Fruit fly (Drosophila melanogaster) S2 (cell line): ENCODE data around the gene CG1951.

ENCODE experiments used
- CG8478 ChIP-seq: fragments of >200 bp; optimal IDR thresholded peaks from 2 replicates; lab custom pipeline; 2018
- CTCF ChIP-seq, 2 experiments: fragments of >200 bp; optimal IDR thresholded peaks; 2 replicates each; lab custom pipeline; 2018

CG1951 gene

DNA sequence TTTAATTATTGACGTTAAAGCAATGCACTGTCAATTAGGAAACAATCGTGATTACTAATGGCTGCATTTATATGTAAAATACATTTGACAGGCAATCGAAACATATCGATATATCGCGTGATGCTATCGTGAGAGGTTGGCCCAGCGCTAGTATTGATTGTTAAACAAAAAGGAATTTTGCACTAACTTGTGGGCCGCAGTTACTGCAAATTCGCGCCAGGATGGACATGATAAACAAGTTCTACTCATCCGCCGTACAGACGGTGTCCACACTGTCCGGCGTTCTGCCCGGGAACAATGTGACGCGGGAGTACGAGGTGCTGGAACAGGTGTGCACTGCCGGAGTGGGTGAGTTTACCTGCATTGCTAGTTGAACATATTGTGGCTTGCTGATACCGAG, at the start of gene CG1951, which contains the start of gene eIF4E6:
TSS of gene CG1951 (plus strand) at position 115 of the 400 bp plus-strand sequence.
TSS of gene eIF4E6 (minus strand) at position 53 of the 400 bp plus-strand sequence.
- TF ChIP-seq CTCF (optimal IDR thresholded peaks at IDR 0.05; lab: Kevin White, UChicago) (peak in 1 of 2 experiments; percentile 39), CG8478 (lab: Kevin White, UChicago) (no peak)

DNA sequence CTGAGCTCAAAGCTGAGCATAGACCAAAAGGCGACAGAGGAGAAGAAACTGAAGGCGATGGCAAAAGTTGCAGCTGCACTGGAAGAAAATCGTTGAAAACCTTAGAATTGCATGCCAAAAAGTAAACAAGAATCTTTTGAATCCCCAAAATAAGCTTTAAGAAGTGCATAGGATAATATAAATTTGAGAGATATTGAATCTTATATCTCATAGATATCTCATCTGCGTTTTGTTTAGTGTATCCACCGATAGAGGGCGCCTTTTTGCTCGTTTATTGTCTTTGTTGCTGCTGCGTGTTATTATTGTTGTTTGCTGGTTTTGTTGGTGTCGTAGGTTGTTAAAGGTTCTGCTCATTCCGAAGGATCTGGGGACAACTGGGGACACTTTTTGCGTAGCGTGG, 41.1 kb upstream of the CG1951 start:
- TF ChIP-seq CTCF (optimal IDR thresholded peaks at IDR 0.05; lab: Kevin White, UChicago) (peak; percentile 56 to 59), CG8478 (lab: Kevin White, UChicago) (no peak)

DNA sequence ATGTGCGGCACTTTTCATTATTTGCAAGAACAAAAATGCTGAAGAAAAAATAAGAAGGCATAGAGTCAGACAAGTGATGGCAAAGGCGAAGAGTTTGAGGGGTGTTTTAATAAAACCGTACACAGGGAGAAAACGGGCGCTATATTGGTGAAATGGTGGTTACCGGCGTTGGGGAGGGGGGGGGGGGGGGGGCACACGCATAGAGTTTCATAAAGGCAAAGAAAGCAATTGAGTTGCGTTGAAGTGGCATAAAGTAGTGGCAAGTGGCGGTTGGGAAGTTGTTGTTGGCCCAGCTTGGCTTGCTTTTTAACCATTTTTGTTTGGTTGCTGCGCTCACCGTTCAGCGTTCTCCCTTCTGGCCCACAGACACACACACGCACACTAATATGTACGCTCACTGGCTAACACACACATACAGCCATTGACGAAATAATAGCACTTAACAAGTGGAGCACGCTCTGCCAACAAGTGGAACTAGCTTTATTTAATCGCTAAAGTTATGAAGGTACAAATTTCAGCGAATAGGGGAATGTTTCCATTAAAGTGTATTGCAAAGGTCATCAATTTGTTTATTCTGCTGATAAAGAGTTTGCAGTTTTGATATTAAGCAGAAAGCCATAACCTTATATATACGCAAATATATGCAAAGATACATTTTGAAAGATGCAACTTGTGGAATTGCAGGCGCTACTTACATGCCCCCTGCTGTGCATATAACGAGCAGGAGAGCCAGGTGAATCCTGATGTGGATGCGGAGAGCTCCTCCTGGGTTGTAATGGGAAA, 39.2 kb upstream of the CG1951 start:
- TF ChIP-seq CTCF (optimal IDR thresholded peaks at IDR 0.05; lab: Kevin White, UChicago) (no peak), CG8478 (lab: Kevin White, UChicago) (no peak)

DNA sequence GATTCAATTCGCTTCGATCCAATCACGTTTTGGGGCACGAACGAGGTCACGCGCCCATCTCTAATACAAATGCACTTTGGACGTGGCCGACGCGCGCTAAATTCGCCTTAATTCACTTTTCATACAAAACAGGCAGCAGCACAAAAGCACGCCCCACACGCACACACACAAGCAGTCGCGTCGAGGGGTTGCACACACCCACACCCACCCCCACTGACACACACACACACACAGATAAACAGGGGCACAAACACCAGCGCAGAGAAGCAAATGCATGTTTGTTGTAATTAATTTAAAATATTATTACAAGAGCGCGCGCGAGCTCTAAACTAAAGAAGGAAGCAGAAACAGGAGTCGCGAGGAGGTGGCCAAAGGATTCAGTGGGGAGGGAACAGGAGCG, 37.6 kb upstream of the CG1951 start:
- TF ChIP-seq CTCF (optimal IDR thresholded peaks at IDR 0.05; lab: Kevin White, UChicago): no peak
- TF ChIP-seq CG8478 (lab: Kevin White, UChicago): no peak

DNA sequence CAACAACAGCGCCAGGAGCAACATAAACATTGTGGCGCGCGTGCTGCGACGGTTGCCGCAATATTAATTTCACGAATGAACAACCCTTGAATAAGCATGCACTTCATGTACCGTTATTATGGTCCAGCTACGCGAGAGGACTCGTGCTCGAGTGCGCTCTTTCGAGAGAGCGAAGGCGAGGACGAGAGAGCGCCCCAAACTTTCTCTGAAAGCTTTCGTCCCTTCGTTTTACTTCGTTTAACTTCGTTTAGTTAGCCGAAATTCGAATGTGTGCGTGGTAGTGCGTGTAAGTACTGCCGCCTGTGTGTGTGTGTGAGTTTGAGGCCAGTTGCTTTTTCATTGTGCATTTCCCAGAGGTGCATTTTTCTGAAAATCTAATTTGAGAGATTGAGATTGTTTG, 36.3 kb upstream of the CG1951 start:
- TF ChIP-seq CTCF (optimal IDR thresholded peaks at IDR 0.05; lab: Kevin White, UChicago): no peak
- no peak for TF ChIP-seq CG8478 (lab: Kevin White, UChicago)

DNA sequence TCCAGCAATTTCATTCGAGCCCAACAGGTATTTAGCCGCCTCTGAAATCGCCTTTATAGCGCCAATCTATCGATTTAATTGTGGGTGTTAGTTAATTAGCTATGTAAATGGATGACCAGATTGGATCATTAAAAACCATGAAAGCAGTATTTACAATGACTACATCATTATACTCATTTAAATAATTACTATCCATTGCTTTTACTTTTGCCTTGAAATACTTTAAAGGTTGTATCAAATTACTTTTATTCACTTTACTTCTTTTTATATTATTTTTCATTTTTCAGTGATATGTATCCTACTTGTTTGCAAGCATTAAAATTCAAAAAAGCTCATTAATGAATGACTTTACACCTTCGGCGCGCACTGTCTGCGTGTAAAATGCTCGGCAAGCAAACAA, 28.0 kb upstream of the CG1951 start:
- TF ChIP-seq CG8478 (lab: Kevin White, UChicago): no peak

DNA sequence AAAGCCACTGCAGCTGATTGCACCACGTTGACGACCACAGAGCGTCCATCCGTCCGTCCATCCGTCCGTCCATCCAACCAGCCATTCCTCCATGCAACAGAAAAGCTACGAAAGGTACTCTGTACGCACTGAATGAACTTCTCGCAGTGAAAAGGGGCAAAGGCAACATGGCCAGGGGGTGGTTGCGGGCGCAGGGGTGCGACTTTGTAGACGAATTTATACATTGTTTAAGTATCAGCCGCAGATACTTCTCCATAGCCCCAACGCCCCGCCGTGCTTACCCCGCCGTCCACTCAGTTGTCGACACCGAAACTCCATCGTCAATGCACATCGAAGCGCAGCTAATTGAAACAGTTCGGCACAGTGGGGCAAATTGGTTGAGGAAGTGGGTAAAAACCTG, 27.0 kb upstream of the CG1951 start:
- TF ChIP-seq CG8478 (lab: Kevin White, UChicago) (no peak), CTCF (optimal IDR thresholded peaks at IDR 0.05; lab: Kevin White, UChicago) (no peak)

DNA sequence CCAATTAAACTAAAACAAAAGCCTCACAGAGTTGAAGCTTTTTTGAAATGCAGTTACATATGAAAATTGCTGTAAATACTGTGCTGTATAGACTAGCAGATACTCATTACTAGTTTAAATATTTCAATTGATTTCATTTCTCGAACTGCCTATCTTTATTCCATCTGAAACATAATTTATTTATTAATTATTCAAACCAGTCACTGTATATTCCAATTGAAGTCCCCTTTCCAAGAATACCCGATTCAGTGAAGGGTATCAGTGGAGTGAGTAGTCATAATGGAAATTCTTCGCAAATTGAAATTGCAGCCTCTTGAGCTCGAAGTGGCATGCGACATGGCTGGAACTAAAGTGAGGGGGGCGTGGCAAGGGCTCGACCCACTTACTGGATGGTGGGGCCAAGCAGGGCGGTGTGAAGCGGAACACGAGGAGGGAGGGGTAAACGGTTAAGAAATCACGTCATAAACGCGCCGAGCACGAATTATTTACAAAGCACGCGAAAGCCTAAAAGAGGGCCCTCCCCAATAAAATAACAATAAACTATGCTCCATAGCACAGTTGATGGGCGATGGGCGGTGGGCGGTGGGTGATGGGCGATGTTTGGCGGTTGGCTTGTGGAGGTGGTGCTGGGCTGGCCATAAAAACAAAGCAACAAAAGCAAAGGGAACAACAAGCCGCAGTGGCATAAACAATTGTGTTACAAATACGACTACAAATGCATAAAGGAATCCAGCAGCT, 22.0 kb upstream of the CG1951 start:
- TF ChIP-seq CTCF (optimal IDR thresholded peaks at IDR 0.05; lab: Kevin White, UChicago) (no peak), CG8478 (lab: Kevin White, UChicago) (no peak)

DNA sequence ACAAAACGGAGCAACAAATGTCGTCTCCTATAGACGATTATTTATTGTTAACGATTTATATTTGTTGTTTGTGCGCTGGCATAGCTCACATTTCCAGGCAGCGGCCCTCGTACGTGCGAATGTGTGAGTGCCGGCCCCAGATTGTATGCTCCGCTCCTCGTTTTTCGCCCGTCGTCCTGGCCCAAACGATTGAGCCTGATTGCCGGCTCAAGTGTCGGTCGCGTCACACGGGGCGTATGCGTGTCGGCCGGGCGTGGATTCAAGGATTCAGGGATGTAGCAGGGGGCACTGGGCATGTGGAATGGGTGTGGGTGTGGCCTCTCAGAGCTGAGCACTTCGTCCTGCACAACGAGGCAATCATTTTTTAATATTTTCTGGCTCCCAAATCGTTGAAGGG, 21.4 kb upstream of the CG1951 start:
- no peak for TF ChIP-seq CG8478 (lab: Kevin White, UChicago)
- TF ChIP-seq CTCF (optimal IDR thresholded peaks at IDR 0.05; lab: Kevin White, UChicago): no peak

DNA sequence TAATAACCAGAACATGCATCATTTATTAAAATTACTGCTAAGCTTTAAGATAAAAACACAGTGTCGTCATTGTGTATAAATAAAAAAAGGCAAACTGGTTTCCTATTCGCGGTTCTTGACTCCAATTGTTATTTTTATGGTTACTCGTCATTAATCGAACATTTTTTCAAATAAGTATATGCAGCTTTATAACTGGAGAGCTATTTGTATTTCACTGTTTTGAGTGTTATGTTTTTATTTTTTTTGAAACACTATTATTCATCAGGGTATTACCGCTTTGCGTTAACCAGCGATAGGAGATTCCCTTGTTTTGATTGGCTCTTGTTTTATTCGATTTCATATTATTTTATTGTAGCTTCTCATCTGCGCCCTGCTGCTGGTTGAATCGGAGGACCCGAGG, 15.9 kb upstream of the CG1951 start:
- TF ChIP-seq CTCF (optimal IDR thresholded peaks at IDR 0.05; lab: Kevin White, UChicago): no peak
- TF ChIP-seq CG8478 (lab: Kevin White, UChicago): no peak

DNA sequence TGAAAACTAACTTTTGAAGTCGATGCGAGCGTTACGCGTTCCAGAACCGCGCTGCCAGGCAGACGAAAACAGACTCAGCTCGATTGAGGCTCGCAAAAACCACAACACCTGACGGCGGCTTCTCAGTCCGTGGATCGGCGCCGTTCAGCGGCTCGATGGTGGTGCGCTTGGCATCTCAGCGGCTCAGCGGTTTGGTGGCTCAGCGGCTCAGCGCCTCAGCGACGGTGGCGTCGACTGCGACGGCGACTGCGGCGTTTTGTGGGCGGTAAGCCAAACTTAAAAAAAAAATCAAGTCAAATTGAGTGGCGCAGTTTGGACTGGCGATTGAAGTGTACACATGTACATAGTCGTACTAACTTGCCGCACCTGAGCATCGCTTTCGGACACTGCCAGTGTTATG, 6.7 kb upstream of the CG1951 start, which contains the start of gene wat:
TSS of gene wat (minus strand) at position 41 of the 400 bp plus-strand sequence.
- no peak for TF ChIP-seq CG8478 (lab: Kevin White, UChicago)
- TF ChIP-seq CTCF (optimal IDR thresholded peaks at IDR 0.05; lab: Kevin White, UChicago): no peak

DNA sequence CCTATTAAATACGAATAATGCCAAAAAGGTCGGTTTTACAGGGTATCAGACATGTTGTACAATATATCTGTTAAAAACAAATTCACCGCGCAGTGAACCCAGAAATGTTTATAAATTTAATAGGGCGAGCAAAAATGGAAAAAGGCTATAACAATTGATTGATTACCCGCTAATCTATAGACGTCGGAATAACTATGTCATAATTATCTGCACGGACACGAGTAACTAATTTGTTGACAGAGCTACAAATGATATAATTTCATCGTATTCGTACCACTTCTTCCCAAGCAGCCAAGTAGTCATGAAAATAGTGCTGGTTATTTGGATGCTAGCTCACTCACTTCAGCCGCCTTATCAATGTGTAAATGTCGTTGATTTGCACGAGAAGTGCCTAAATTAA, 2.4 kb upstream of the CG1951 start, which contains the start of gene CG14518:
TSS of gene CG14518 (plus strand) at position 301 of the 400 bp plus-strand sequence.
- TF ChIP-seq CTCF (optimal IDR thresholded peaks at IDR 0.05; lab: Kevin White, UChicago) (no peak), CG8478 (lab: Kevin White, UChicago) (no peak)

DNA sequence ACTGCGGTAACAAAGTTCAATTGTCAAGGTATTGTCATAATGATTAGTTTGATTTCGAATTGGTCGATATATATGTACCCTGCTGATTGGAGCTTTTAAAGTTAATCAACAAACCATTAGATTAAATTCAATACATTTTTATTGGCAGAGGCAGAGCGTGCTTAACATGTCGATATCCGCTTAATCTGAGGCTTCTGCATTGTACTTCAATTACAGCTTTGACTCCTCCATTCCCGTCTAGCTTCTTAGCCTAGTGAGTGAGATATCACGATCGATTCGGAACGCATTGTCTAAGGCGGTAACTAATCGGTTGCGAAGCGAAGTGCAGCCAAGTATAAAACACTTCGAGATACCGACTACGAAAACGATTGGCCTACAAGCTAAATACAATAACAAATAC, 5.5 kb downstream of the CG1951 start, which contains the start of gene Ssl2:
TSS of gene Ssl2 (minus strand) at position 101 of the 400 bp plus-strand sequence.
- no peak for TF ChIP-seq CG8478 (lab: Kevin White, UChicago)
- TF ChIP-seq CTCF (optimal IDR thresholded peaks at IDR 0.05; lab: Kevin White, UChicago): no peak

DNA sequence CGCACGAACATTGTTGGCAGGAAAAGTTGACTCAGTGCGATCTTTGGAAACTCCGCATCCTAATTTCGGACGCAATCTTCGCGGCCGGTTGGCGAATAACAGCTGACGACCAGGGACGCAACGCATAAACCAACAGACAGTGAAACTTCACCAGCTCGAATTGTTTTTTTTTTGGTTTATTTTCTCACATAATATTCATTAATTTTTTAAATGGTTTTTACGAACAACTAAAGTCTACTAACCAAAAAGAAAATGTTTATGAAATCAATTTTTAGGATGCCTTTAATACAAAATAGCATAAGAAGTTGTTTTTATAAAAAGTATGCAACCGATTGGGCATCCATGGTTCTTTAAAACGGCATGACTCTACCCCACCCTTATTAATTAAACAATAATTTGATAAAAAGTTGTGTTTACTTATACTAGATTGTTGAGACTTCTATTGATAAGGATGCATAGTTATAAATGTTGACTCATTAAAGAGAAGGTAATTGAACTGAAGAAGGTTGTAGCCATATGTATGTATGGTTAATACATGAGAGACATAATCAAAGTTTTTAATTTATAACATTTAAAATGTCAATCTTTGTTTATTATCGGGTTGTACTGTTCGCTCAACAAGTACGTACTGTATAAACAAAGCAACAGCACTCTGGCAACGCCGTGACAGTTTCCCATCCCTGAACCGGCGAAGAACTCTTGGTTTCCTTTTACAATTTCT, 7.0 kb downstream of the CG1951 start, which contains the start of the genes beta4GalNAcTB and Cpsf100:
TSS of gene beta4GalNAcTB (minus strand) at position 100 of the 721 bp plus-strand sequence.
TSS of gene Cpsf100 (plus strand) at position 665 of the 721 bp plus-strand sequence.
- TF ChIP-seq CG8478 (lab: Kevin White, UChicago) (no peak), CTCF (optimal IDR thresholded peaks at IDR 0.05; lab: Kevin White, UChicago) (no peak)
